Worm (Caenorhabditis elegans) whole organism, L1 larva: Measurements from ENCODE around the gene mrps-16.

Experiments used
- alr-1 ChIP-seq: fragments of 200-800 bp; sonication (Bioruptor generic); optimal IDR thresholded peaks from 2 replicates; lab custom pipeline; 2018; ENCODE audit warnings: borderline replicate concordance, mild to moderate bottlenecking, missing genetic modification characterization, missing compliant biosample characterization
- aly-2 ChIP-seq: fragments of 150-350 bp; optimal IDR thresholded peaks from 2 replicates; lab custom pipeline; 2014; ENCODE audit warnings: missing biosample characterization, missing genetic modification characterization
- ama-1 ChIP-seq: fragments of 150-350 bp; optimal IDR thresholded peaks from 2 replicates; lab custom pipeline; 2014
- blmp-1 ChIP-seq: fragments of 150-350 bp; optimal IDR thresholded peaks from 2 replicates; lab custom pipeline; 2014; ENCODE audit warnings: missing biosample characterization, missing genetic modification characterization
- ces-1 ChIP-seq: fragments of 150-350 bp; optimal IDR thresholded peaks from 2 replicates; lab custom pipeline; 2014; ENCODE audit warnings: missing biosample characterization, missing genetic modification reagents, missing genetic modification characterization
- elt-3 ChIP-seq, 6 experiments: fragments of 150-350 bp in 1 of 6; sonication (generic microtip); optimal IDR thresholded peaks; 2 replicates each; lab custom pipeline; 2017 to 2018; ENCODE audit warnings: missing biosample characterization in 6 of 6, missing genetic modification characterization in 6 of 6, inconsistent platforms in 1 of 6
- fkh-10 ChIP-seq: sonication (generic microtip); optimal IDR thresholded peaks from 2 replicates; lab custom pipeline; 2017; ENCODE audit warnings: missing biosample characterization, missing genetic modification reagents, missing genetic modification characterization
- nhr-28 ChIP-seq: fragments of 150-350 bp; optimal IDR thresholded peaks from 2 replicates; lab custom pipeline; 2014; ENCODE audit warnings: missing biosample characterization, missing genetic modification characterization
- nhr-77 ChIP-seq: fragments of 150-350 bp; optimal IDR thresholded peaks from 2 replicates; lab custom pipeline; 2014; ENCODE audit warnings: missing biosample characterization, missing genetic modification characterization
- nhr-90 ChIP-seq: sonication (generic microtip); optimal IDR thresholded peaks from 2 replicates; lab custom pipeline; 2016; ENCODE audit warnings: mild to moderate bottlenecking, missing genetic modification characterization, missing compliant biosample characterization; ENCODE audit not compliant: poor library complexity
- snpc-4 ChIP-seq: fragments of 150-350 bp; optimal IDR thresholded peaks from 2 replicates; lab custom pipeline; 2014; ENCODE audit warnings: missing biosample characterization, missing genetic modification characterization
- unc-62 ChIP-seq: fragments of 150-350 bp; optimal IDR thresholded peaks from 2 replicates; lab custom pipeline; 2014; ENCODE audit warnings: missing biosample characterization, missing genetic modification reagents, missing genetic modification characterization
- ztf-11 ChIP-seq, 2 experiments: sonication (generic microtip); optimal IDR thresholded peaks; 2 replicates each; lab custom pipeline; 2016 to 2017; ENCODE audit warnings: missing genetic modification characterization in 2 of 2, missing biosample characterization in 1 of 2, missing compliant biosample characterization in 1 of 2

DNA sequence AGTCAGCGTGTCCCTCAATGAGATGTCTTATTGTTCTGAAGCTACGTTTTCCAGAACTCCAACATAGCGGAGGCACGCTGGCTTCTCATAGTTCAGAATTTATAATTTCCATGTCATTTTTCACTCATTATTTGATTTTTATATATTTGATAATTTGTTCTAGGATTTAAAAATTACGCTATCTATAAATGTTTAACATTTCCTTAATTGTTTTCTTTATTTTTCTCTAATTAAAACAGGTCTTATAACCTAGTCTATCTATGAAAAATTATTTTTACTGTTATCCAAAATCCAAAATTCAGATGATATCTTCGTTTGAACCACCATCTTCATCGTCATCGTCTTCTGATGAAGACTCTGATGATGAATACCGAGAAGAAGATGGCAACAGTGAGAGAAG lies 4.1 kb downstream of the mrps-16 start, which contains the start of gene F56D1.1:
- no peak for TF ChIP-seq nhr-77 (tag; lab: Kevin White, UChicago)
- no peak for TF ChIP-seq nhr-28 (tag; lab: Kevin White, UChicago)
- TF ChIP-seq alr-1: no peak
- no peak for TF ChIP-seq unc-62 (GFP tag; lab: Kevin White, UChicago)
- no peak for TF ChIP-seq ces-1 (GFP tag; lab: Kevin White, UChicago)
- no peak for TF ChIP-seq ztf-11 (tag; optimal IDR thresholded peaks at IDR 0.05; lab: Kevin White, UChicago)
- no peak for TF ChIP-seq nhr-90 (tag; lab: Kevin White, UChicago)
- TF ChIP-seq fkh-10 (GFP tag; lab: Kevin White, UChicago): no peak
- no peak for TF ChIP-seq ama-1 (lab: Kevin White, UChicago)
- no peak for TF ChIP-seq elt-3 (tag; optimal IDR thresholded peaks at IDR 0.05; lab: Kevin White, UChicago)
- no peak for TF ChIP-seq aly-2 (tag; lab: Kevin White, UChicago)
- no peak for TF ChIP-seq blmp-1
- no peak for TF ChIP-seq snpc-4
